Fruit fly (Drosophila melanogaster) whole organism: ENCODE results near the gene zfh2.

Experiments used
- EcR ChIP-seq, 2 experiments: fragments of >200 bp; optimal IDR thresholded peaks; 2 replicates each; lab custom pipeline; 2017; ENCODE audit warnings: missing biosample characterization in 2 of 2, missing genetic modification characterization in 2 of 2, missing genetic modification reagents in 2 of 2
- pan ChIP-seq: fragments of >200 bp; optimal IDR thresholded peaks from 2 replicates; lab custom pipeline; 2017

- TF ChIP-seq pan (lab: Kevin White, UChicago) (no peak), EcR (GFP tag; optimal IDR thresholded peaks at IDR 0.05; lab: Kevin White, UChicago) (no peak)
Observed at dm6 chr4:466976-467639, 34.5 kb upstream of the zfh2 start, which contains the start of gene CG33941.
